Fruit fly (Drosophila melanogaster): ENCODE data around the gene CrebA.

The CrebA gene

DNA sequence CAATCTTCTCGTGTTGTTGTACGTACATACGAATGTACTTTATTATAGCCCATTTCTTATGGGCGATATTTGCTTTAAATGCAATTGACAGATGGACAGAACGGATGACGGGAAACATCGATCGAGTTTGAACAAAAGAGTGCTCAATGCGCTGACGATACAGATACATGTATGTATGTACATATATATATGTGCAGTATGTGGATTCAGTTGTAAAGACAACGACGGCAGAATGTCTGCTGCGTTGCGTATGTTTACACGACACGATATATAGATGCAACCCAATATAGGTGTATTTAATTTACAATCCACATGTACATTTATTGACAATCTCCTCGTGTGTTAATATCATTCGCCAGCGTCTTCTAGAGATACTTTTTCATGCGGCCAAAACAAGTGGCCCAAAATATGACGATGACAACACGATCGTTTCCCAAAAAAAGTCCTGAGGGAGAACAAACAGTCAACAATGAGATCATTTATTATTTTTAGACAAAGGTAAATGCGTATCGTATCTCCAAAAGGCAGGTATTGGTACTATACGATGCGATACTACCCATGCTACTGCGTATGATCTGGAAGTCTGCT, 4.5 kb upstream of the CrebA start (continued):
- TF ChIP-seq lab (GFP tag; optimal IDR thresholded peaks at IDR 0.05): peak; percentile 24
- peak; percentile 31 for TF ChIP-seq CG17359 (tag; optimal IDR thresholded peaks at IDR 0.05)
- peak; percentile 19 for TF ChIP-seq cg (GFP tag; optimal IDR thresholded peaks at IDR 0.05)
- peak; percentile 43 for TF ChIP-seq Asciz (GFP tag; optimal IDR thresholded peaks at IDR 0.05)
- no peak for TF ChIP-seq Six4 (GFP tag; optimal IDR thresholded peaks at IDR 0.05)
- TF ChIP-seq dmrt99B (tag; optimal IDR thresholded peaks at IDR 0.05): no peak
- TF ChIP-seq ranshi (GFP tag; IDR thresholded peaks at IDR 0.05): no peak
- TF ChIP-seq ci (GFP tag; IDR thresholded peaks at IDR 0.05): peak; percentile 43; the same call in 1 of the 3 replicates
- TF ChIP-seq Sox100B (GFP tag; optimal IDR thresholded peaks at IDR 0.05): peak; percentile 29
- peak; percentile 28 for TF ChIP-seq CG14710 (tag; optimal IDR thresholded peaks at IDR 0.05)
- no peak for TF ChIP-seq CG8290 (GFP tag; optimal IDR thresholded peaks at IDR 0.05)
- TF ChIP-seq CG8290 (tag; optimal IDR thresholded peaks at IDR 0.05): peak; percentile 34 to 49
- peak; percentile 12 for TF ChIP-seq lbe (GFP tag; optimal IDR thresholded peaks at IDR 0.05)
- TF ChIP-seq Sry-δ (GFP tag; optimal IDR thresholded peaks at IDR 0.05): no peak
- TF ChIP-seq mam (GFP tag; optimal IDR thresholded peaks at IDR 0.05): no peak
- no peak for TF ChIP-seq slou (GFP tag; optimal IDR thresholded peaks at IDR 0.05)
- TF ChIP-seq mirr (GFP tag; optimal IDR thresholded peaks at IDR 0.05): no peak
- TF ChIP-seq CG2678 (tag; optimal IDR thresholded peaks at IDR 0.05): peak; percentile 37
- peak; percentile 37; the same call in 1 of the 2 replicates for TF ChIP-seq CG4360 (GFP tag; IDR thresholded peaks at IDR 0.05)
- TF ChIP-seq stc (GFP tag; IDR thresholded peaks at IDR 0.05): no peak
- TF ChIP-seq CG42726 (GFP tag; IDR thresholded peaks at IDR 0.05; ENCODE audit: partially characterized antibody): no peak
- TF ChIP-seq row (GFP tag; IDR thresholded peaks at IDR 0.05): no peak
- TF ChIP-seq fd64A (GFP tag; optimal IDR thresholded peaks at IDR 0.05): peak; percentile 11
- TF ChIP-seq chm (GFP tag; IDR thresholded peaks at IDR 0.05): peak; percentile 66
- TF ChIP-seq vfl (GFP tag; optimal IDR thresholded peaks at IDR 0.05): no peak
- TF ChIP-seq CG6813 (GFP tag; optimal IDR thresholded peaks at IDR 0.05): peak; percentile 31
- no peak for TF ChIP-seq exex (tag; optimal IDR thresholded peaks at IDR 0.05)
- peak; percentile 45 for TF ChIP-seq CG15601 (tag; optimal IDR thresholded peaks at IDR 0.05)

DNA sequence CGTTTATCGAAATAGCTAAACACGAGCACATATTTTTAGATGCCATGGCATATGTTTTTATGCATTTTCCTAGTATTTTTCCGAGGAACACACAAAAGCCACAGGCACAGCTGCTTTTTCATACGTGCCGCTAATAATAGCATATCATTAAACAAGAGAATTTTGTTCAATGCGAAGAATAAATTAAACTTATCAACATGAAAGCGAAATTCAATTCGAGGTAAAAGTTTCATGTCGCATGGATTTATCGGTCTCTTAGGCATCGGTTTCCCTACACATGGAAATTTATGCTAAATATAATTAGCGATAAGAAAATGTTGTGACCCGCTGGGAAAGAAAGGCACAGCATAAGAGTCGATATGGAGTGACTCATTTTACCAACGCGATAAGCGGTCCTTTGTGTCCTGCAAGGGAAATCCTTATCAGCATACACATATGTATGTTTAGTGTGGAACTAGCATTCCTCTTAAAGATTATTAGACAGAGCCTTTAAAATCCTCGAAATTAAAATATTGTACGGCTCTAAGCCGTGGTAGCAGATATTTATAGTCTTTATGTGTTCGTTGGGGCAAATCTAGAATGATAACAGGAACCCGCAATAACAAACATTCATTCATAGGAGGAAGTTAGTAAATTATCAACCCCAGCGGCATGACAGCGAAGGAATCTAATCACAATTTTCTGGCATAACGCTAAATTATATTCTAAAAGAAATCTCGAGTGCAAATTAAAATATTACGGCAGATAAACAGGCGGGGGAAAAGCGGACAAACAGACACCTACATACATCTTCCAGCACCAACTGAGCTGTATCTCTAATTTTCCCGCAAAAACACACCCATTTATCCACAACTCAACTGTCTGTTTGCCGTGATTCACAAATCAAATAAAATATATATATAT, 3.5 kb upstream of the CrebA start, which contains the start of gene CG43248:
TSS of gene CG43248 (minus strand) at position 51 of the 903 bp plus-strand sequence.
- peak; percentile 11 for TF ChIP-seq twi (tag; optimal IDR thresholded peaks at IDR 0.05)
- TF ChIP-seq Xrp1 (GFP tag; IDR thresholded peaks at IDR 0.05): no peak
- TF ChIP-seq CG15479 (GFP tag; optimal IDR thresholded peaks at IDR 0.05): peak; percentile 42
- peak; percentile 21 for TF ChIP-seq Hey (tag; optimal IDR thresholded peaks at IDR 0.05)
- TF ChIP-seq exex (tag; optimal IDR thresholded peaks at IDR 0.05): peak; percentile 82
- TF ChIP-seq CG10274 (GFP tag; optimal IDR thresholded peaks at IDR 0.05): peak; percentile 61
- TF ChIP-seq Med (GFP tag): peak; percentile 11
- TF ChIP-seq CG7745 (tag; optimal IDR thresholded peaks at IDR 0.05): peak; percentile 54
- peak; percentile 77 for TF ChIP-seq sens (GFP tag)
- TF ChIP-seq vvl (GFP tag; IDR thresholded peaks at IDR 0.05): peak; percentile 32; the same call in 1 of the 2 replicates
- TF ChIP-seq CG2875 (GFP tag; optimal IDR thresholded peaks at IDR 0.05): no peak
- TF ChIP-seq peb (GFP tag; IDR thresholded peaks at IDR 0.05): no peak
- TF ChIP-seq CG13424 (tag; optimal IDR thresholded peaks at IDR 0.05): no peak
- peak; percentile 30 for TF ChIP-seq Blimp-1 (GFP tag; optimal IDR thresholded peaks at IDR 0.05)
- TF ChIP-seq ewg (GFP tag; optimal IDR thresholded peaks at IDR 0.05): no peak

All from whole organism, embryonic.